Worm (Caenorhabditis elegans): ENCODE data around the gene lap-2.

lap-2 gene

ce11 chrV:13013158-13013557 is 30.4 kb upstream of the lap-2 start, which contains the start of gene try-10:
TSS of gene try-10 (minus strand) at chrV:13013258.
- TF ChIP-seq sox-4 (tag; optimal IDR thresholded peaks at IDR 0.05) (no peak), pqm-1 (tag; optimal IDR thresholded peaks at IDR 0.05) (no peak), ceh-31 (tag; optimal IDR thresholded peaks at IDR 0.05) (no peak), ceh-9 (tag; optimal IDR thresholded peaks at IDR 0.05) (no peak), unc-55 (GFP tag; optimal IDR thresholded peaks at IDR 0.05) (no peak)

DNA sequence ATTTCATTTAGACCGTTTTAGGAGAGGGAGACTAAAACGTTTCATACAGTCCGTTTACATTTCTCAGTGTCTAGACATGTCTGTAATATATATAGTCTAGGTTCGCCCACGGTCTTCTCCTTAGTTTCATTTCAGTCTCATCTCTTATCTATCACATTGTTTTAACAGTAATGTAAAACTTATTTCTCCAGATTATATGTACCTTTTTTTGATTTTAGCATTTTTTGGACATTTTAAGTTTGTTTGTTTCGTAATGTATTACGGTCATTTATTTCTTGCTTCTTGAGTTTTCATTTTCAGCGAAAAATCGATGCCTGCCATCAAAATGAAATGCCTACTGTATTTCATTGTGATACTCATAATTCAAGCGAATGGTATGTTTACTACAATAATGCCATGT is 29.7 kb upstream of the lap-2 start, which contains the start of gene F15B9.6:
F15B9.6 (plus strand) TSS at position 301 of the 400 bp plus-strand sequence.
- TF ChIP-seq ref-2 (tag; optimal IDR thresholded peaks at IDR 0.05) (no peak), ceh-22 (tag; optimal IDR thresholded peaks at IDR 0.05) (no peak), hlh-8 (tag; optimal IDR thresholded peaks at IDR 0.05) (no peak), ceh-30 (tag; optimal IDR thresholded peaks at IDR 0.05) (no peak), madf-2 (tag; optimal IDR thresholded peaks at IDR 0.05) (no peak), ets-4 (tag; optimal IDR thresholded peaks at IDR 0.05) (no peak), pha-4 (tag; optimal IDR thresholded peaks at IDR 0.05) (no peak), rnt-1 (tag; optimal IDR thresholded peaks at IDR 0.05) (no peak), hlh-13 (GFP tag; optimal IDR thresholded peaks at IDR 0.05) (no peak), zip-5 (tag; optimal IDR thresholded peaks at IDR 0.05) (no peak), eyg-1 (tag; optimal IDR thresholded peaks at IDR 0.05) (no peak), ceh-19 (GFP tag; optimal IDR thresholded peaks at IDR 0.05) (no peak), ceh-45 (GFP tag; IDR thresholded peaks at IDR 0.05) (no peak)

- TF ChIP-seq unc-42 (tag; optimal IDR thresholded peaks at IDR 0.05) = peak; percentile 31
- TF ChIP-seq mec-3 (tag; optimal IDR thresholded peaks at IDR 0.05; ENCODE audit: borderline replicate concordance) = no peak
- TF ChIP-seq unc-55 (GFP tag; optimal IDR thresholded peaks at IDR 0.05) = no peak
- TF ChIP-seq nfya-1 (tag; optimal IDR thresholded peaks at IDR 0.05) = peak; percentile 33
- TF ChIP-seq ahr-1 (tag; optimal IDR thresholded peaks at IDR 0.05) = no peak
Measured at ce11 chrV:13018233-13018632, 25.3 kb upstream of the lap-2 start.

DNA sequence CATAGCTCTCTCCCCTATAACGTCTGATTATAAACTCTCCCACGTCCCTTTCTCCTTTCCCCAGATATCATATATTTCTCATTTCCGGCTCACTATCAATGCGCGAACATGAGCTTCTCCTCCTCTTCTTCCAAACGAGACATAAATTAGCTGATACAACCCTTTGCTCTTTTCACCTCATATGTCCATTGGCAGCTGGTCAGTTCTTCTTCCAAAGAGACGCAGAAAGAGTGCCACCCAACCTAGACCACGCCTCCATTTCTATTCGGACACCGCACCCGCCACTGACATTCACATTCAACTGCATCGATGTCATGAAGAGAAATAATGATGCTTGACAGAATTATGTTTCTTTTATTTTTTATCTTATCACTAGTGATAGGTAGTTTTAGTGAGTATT is 24.8 kb upstream of the lap-2 start, which contains the start of gene fmi-1:
fmi-1 (plus strand) TSS at position 301 of the 400 bp plus-strand sequence.
- TF ChIP-seq pros-1 (tag; optimal IDR thresholded peaks at IDR 0.05) (no peak), sdc-2 (tag; optimal IDR thresholded peaks at IDR 0.05) (no peak), Y22D7AL.16 (tag; optimal IDR thresholded peaks at IDR 0.05) (no peak), C38D4.7 (GFP tag; optimal IDR thresholded peaks at IDR 0.05) (no peak), fax-1 (tag; optimal IDR thresholded peaks at IDR 0.05) (no peak), C08G9.2 (tag; optimal IDR thresholded peaks at IDR 0.05) (no peak)

- TF ChIP-seq zip-5 (tag; optimal IDR thresholded peaks at IDR 0.05) = no peak
- TF ChIP-seq hlh-8 (tag; optimal IDR thresholded peaks at IDR 0.05) = no peak
- TF ChIP-seq elt-4 (tag; optimal IDR thresholded peaks at IDR 0.05) = no peak
- no peak for TF ChIP-seq tbx-7 (tag; optimal IDR thresholded peaks at IDR 0.05)
- no peak for TF ChIP-seq tbx-2 (tag; optimal IDR thresholded peaks at IDR 0.05)
- no peak for TF ChIP-seq pros-1 (tag; optimal IDR thresholded peaks at IDR 0.05)
- TF ChIP-seq eyg-1 (tag; optimal IDR thresholded peaks at IDR 0.05) = no peak
- TF ChIP-seq ahr-1 (tag; optimal IDR thresholded peaks at IDR 0.05) = no peak
- no peak for TF ChIP-seq fkh-6 (tag; optimal IDR thresholded peaks at IDR 0.05)
- no peak for TF ChIP-seq nhr-11 (tag; optimal IDR thresholded peaks at IDR 0.05)
- TF ChIP-seq dve-1 (tag; optimal IDR thresholded peaks at IDR 0.05) = no peak
- no peak for TF ChIP-seq ama-1 (optimal IDR thresholded peaks at IDR 0.05)
- no peak for TF ChIP-seq nfya-1 (tag; optimal IDR thresholded peaks at IDR 0.05)
Measured at ce11 chrV:13020014-13020413, 23.5 kb upstream of the lap-2 start.

DNA sequence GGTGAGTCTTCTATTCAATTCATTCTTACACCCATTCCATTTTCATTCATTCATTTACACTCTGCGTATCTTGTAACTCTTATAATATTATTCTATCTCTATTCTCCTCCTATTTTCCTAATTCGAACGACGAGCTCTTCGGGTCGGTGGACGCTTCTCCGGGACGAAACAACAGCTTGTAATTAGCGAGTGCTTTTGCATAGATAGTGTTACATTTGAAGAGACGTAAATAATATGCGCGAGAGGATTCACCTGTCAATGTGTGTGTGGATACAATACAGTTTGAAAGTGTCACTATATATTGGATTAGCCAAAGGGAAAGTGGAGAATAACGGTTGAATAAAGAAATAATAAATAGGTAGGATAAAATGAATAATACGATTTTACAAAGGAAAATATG is 22.9 kb upstream of the lap-2 start:
- no peak for TF ChIP-seq ttx-3 (tag; optimal IDR thresholded peaks at IDR 0.05)
- TF ChIP-seq ceh-31 (tag; optimal IDR thresholded peaks at IDR 0.05) = peak; percentile 35

Data from whole organism, late embryonic.